Worm (Caenorhabditis elegans): ENCODE data around the gene B0034.2.

Gene B0034.2

DNA sequence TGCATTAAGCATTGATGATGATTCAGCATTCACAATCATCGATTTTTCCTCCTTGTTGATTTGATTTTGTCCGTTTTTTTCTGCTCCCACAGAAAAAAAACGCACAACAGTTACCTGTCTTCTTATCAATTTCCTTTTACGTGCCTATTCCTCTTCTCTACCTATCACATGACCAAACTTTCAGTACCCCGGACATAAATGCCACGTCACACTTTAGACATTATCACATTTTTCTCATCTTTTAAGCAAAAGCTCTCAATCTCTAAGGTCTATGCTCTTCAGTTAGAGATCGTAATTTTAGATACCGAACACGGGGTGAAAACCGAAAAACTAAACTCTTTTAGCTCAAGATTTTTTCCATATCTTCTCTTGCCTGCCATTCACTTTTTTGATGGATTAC is 8.2 kb downstream of the B0034.2 start:
- TF ChIP-seq C17E4.6 (GFP tag; IDR thresholded peaks at IDR 0.05) (no peak), mel-28 (tag; optimal IDR thresholded peaks at IDR 0.05; ENCODE audit: borderline replicate concordance) (no peak), lir-1 (GFP tag; conservative IDR thresholded peaks at IDR 0.05) (no peak), mcd-1 (GFP tag; IDR thresholded peaks at IDR 0.05) (no peak), ztf-28 (GFP tag; IDR thresholded peaks at IDR 0.05) (no peak), D2030.7 (GFP tag; IDR thresholded peaks at IDR 0.05) (no peak), tlf-1 (GFP tag; optimal IDR thresholded peaks at IDR 0.05) (peak; percentile 0), sea-2 (GFP tag; IDR thresholded peaks at IDR 0.05) (no peak), F49E8.2 (tag; optimal IDR thresholded peaks at IDR 0.05; ENCODE audit: insufficient read depth) (no peak), chd-7 (tag; optimal IDR thresholded peaks at IDR 0.05) (peak; percentile 30), hmg-1.2 (GFP tag; IDR thresholded peaks at IDR 0.05) (no peak; the same call in 1 of the 2 replicates), ceh-27 (GFP tag; optimal IDR thresholded peaks at IDR 0.05) (no peak), ccch-3 (GFP tag; optimal IDR thresholded peaks at IDR 0.05) (no peak), Y56A3A.18 (GFP tag; IDR thresholded peaks at IDR 0.05) (no peak), hlh-12 (tag; optimal IDR thresholded peaks at IDR 0.05) (no peak), pbrm-1 (GFP tag; IDR thresholded peaks at IDR 0.05) (no peak), atf-7 (tag; optimal IDR thresholded peaks at IDR 0.05) (peak; percentile 23), attf-5 (GFP tag; optimal IDR thresholded peaks at IDR 0.05) (peak; percentile 19), B0019.2 (GFP tag; conservative IDR thresholded peaks at IDR 0.05) (no peak), rec-8 (tag; optimal IDR thresholded peaks at IDR 0.05) (no peak), egrh-3 (GFP tag; IDR thresholded peaks at IDR 0.05) (no peak), ztf-22 (GFP tag; optimal IDR thresholded peaks at IDR 0.05) (no peak), somi-1 (GFP tag; optimal IDR thresholded peaks at IDR 0.05) (no peak), ztf-6 (GFP tag; IDR thresholded peaks at IDR 0.05) (no peak), gei-17 (GFP tag; optimal IDR thresholded peaks at IDR 0.05) (no peak), ets-4 (GFP tag; optimal IDR thresholded peaks at IDR 0.05) (peak; percentile 22), zim-3 (tag; optimal IDR thresholded peaks at IDR 0.05) (no peak), nhr-80 (tag; optimal IDR thresholded peaks at IDR 0.05) (peak; percentile 79), unc-130 (GFP tag; optimal IDR thresholded peaks at IDR 0.05) (no peak), F22D6.2 (tag; optimal IDR thresholded peaks at IDR 0.05) (no peak), ztf-3 (GFP tag; optimal IDR thresholded peaks at IDR 0.05) (no peak), C06A6.2 (GFP tag; conservative IDR thresholded peaks at IDR 0.05) (no peak), B0336.3 (GFP tag; IDR thresholded peaks at IDR 0.05) (no peak), repo-1 (tag; optimal IDR thresholded peaks at IDR 0.05) (no peak), ceh-100 (GFP tag; IDR thresholded peaks at IDR 0.05) (no peak), tbx-9 (tag; optimal IDR thresholded peaks at IDR 0.05; ENCODE audit: borderline replicate concordance) (no peak), egl-44 (GFP tag; IDR thresholded peaks at IDR 0.05) (peak; percentile 70; the same call in 1 of the 2 replicates), let-607 (tag; optimal IDR thresholded peaks at IDR 0.05) (peak; percentile 58 to 88), ama-1 (optimal IDR thresholded peaks at IDR 0.05) (no peak), ama-1 (GFP tag; optimal IDR thresholded peaks at IDR 0.05) (no peak), unc-62 (GFP tag; optimal IDR thresholded peaks at IDR 0.05) (peak; percentile 58), snpc-3.4 (tag; optimal IDR thresholded peaks at IDR 0.05) (no peak), madf-3 (GFP tag; IDR thresholded peaks at IDR 0.05) (no peak), cebp-1 (GFP tag; IDR thresholded peaks at IDR 0.05) (no peak), cebp-1 (tag; optimal IDR thresholded peaks at IDR 0.05) (peak; percentile 33), aptf-2 (GFP tag; conservative IDR thresholded peaks at IDR 0.05) (no peak), lag-1 (GFP tag; IDR thresholded peaks at IDR 0.05) (no peak), tbp1 (GFP tag; optimal IDR thresholded peaks at IDR 0.05) (peak; percentile 17), lsy-27 (tag; optimal IDR thresholded peaks at IDR 0.05; ENCODE audit: borderline replicate concordance, insufficient read depth) (no peak)

Data from whole organism, young adult.